Fruit fly (Drosophila melanogaster) whole organism, pupa: ENCODE results near the gene CG9920.

Experiments used
- CG10348 ChIP-seq: fragments of 200-800 bp; sonication (Bioruptor generic); IDR thresholded peaks from 2 replicates; pipeline ENCODE4 v1.3.6; 2022; ENCODE audit warnings: missing biosample characterization, missing genetic modification characterization
- CG12605 ChIP-seq: fragments of 200-800 bp; sonication (Bioruptor generic); IDR thresholded peaks from 2 replicates; pipeline ENCODE4 v1.3.6; 2022; ENCODE audit warnings: missing biosample characterization, missing genetic modification characterization
- CG13204 ChIP-seq: fragments of 200-800 bp; sonication (Bioruptor generic); optimal IDR thresholded peaks from 2 replicates; lab custom pipeline; 2018; ENCODE audit warnings: missing biosample characterization, mild to moderate bottlenecking, missing genetic modification characterization, moderate library complexity
- CG14655 ChIP-seq: fragments of 200-800 bp; sonication (Bioruptor generic); optimal IDR thresholded peaks from 3 replicates; lab custom pipeline; 2017; ENCODE audit warnings: mild to moderate bottlenecking, missing biosample characterization, missing genetic modification reagents, missing genetic modification characterization
- CG15710 ChIP-seq: fragments of 200-800 bp; sonication (Bioruptor generic); optimal IDR thresholded peaks from 2 replicates; lab custom pipeline; 2018; ENCODE audit warnings: missing biosample characterization, mild to moderate bottlenecking, missing genetic modification characterization, moderate library complexity
- CG17806 ChIP-seq: fragments of 200-800 bp; sonication (Bioruptor generic); optimal IDR thresholded peaks from 2 replicates; lab custom pipeline; 2018; ENCODE audit warnings: missing biosample characterization, mild to moderate bottlenecking, missing genetic modification characterization, moderate library complexity
- CG32121 ChIP-seq: fragments of 200-800 bp; sonication (Bioruptor generic); IDR thresholded peaks from 2 replicates; pipeline ENCODE4 v1.3.6; 2022; ENCODE audit warnings: missing biosample characterization, missing genetic modification characterization
- CG34367 ChIP-seq: fragments of 200-800 bp; sonication (Bioruptor generic); optimal IDR thresholded peaks from 2 replicates; lab custom pipeline; 2018; ENCODE audit warnings: missing biosample characterization, mild to moderate bottlenecking, missing genetic modification characterization
- CG4496 ChIP-seq: fragments of 200-800 bp; sonication (Bioruptor generic); IDR thresholded peaks from 3 replicates; pipeline ENCODE4 v1.3.6; 2022; ENCODE audit warnings: missing biosample characterization, missing genetic modification characterization
- CG8159 ChIP-seq: fragments of 200-800 bp; sonication (Bioruptor generic); optimal IDR thresholded peaks from 3 replicates; lab custom pipeline; 2018; ENCODE audit warnings: missing biosample characterization, mild to moderate bottlenecking, missing genetic modification characterization, moderate library complexity
- CG8301 ChIP-seq: fragments of 200-800 bp; sonication (Bioruptor generic); optimal IDR thresholded peaks from 2 replicates; lab custom pipeline; 2018; ENCODE audit warnings: missing biosample characterization, mild to moderate bottlenecking, missing genetic modification characterization
- CG9948 ChIP-seq: fragments of 200-800 bp; sonication (Bioruptor generic); optimal IDR thresholded peaks from 2 replicates; lab custom pipeline; 2018; ENCODE audit warnings: missing biosample characterization, mild to moderate bottlenecking, missing genetic modification characterization, moderate library complexity
- D1 ChIP-seq: fragments of 200-800 bp; sonication (Bioruptor generic); optimal IDR thresholded peaks from 2 replicates; lab custom pipeline; 2018; ENCODE audit warnings: missing biosample characterization, mild to moderate bottlenecking, missing genetic modification characterization, moderate library complexity
- EcR ChIP-seq: fragments of 200-800 bp; sonication (Bioruptor generic); optimal IDR thresholded peaks from 3 replicates; lab custom pipeline; 2019; ENCODE audit warnings: missing biosample characterization, missing genetic modification characterization, mild to moderate bottlenecking, moderate library complexity, missing genetic modification reagents
- Ets98B ChIP-seq: fragments of 200-800 bp; sonication (Bioruptor generic); IDR thresholded peaks from 2 replicates; pipeline ENCODE4 v1.3.6; 2022; ENCODE audit warnings: missing biosample characterization, missing genetic modification characterization
- Pif1A ChIP-seq: fragments of 200-800 bp; sonication (Bioruptor generic); optimal IDR thresholded peaks from 3 replicates; lab custom pipeline; 2016; ENCODE audit warnings: missing biosample characterization, missing genetic modification characterization
- Pif1B ChIP-seq: fragments of 200-800 bp; sonication (Bioruptor generic); optimal IDR thresholded peaks from 3 replicates; lab custom pipeline; 2016; ENCODE audit warnings: missing biosample characterization, missing genetic modification characterization
- Snoo ChIP-seq: fragments of 200-800 bp; sonication (Bioruptor generic); optimal IDR thresholded peaks from 3 replicates; lab custom pipeline; 2017; ENCODE audit warnings: missing biosample characterization, mild to moderate bottlenecking, missing genetic modification characterization, inconsistent platforms
- fd96Ca ChIP-seq: fragments of 200-800 bp; sonication (Bioruptor generic); IDR thresholded peaks from 3 replicates; pipeline ENCODE4 v1.3.6; 2022; ENCODE audit warnings: missing biosample characterization, missing genetic modification characterization
- gl ChIP-seq: fragments of 200-800 bp; sonication (Bioruptor generic); optimal IDR thresholded peaks from 2 replicates; lab custom pipeline; 2018; ENCODE audit warnings: missing biosample characterization, mild to moderate bottlenecking, missing genetic modification characterization
- rn ChIP-seq: fragments of 200-800 bp; sonication (Bioruptor generic); IDR thresholded peaks from 2 replicates; pipeline ENCODE4 v1.3.6; 2022; ENCODE audit warnings: missing biosample characterization, missing genetic modification characterization

Gene CG9920

dm6 chr3R:14067904-14068636 lies 29.8 kb downstream of the CG9920 start:
- TF ChIP-seq CG17806 (tag; lab: Kevin White, UChicago) (no peak), EcR (GFP tag; lab: Kevin White, UChicago) (peak; percentile 75), CG8301 (tag; lab: Kevin White, UChicago) (no peak), CG4496 (GFP tag; lab: Robert Waterston, UW) (no peak), CG12605 (GFP tag; lab: Robert Waterston, UW) (no peak), fd96Ca (GFP tag; lab: Robert Waterston, UW) (no peak), CG13204 (GFP tag; lab: Kevin White, UChicago) (no peak), rn (GFP tag; lab: Robert Waterston, UW) (no peak)

- TF ChIP-seq CG32121 (GFP tag; lab: Robert Waterston, UW) (no peak), CG9948 (no peak), EcR (GFP tag; lab: Kevin White, UChicago) (peak; percentile 77)
Observed at dm6 chr3R:14065241-14065640, 32.6 kb downstream of the CG9920 start.

- TF ChIP-seq CG17806 (tag; lab: Kevin White, UChicago) (no peak), D1 (no peak), CG15710 (tag; lab: Kevin White, UChicago) (no peak), gl (tag; lab: Kevin White, UChicago) (no peak)
- TF ChIP-seq, all 21 proteins: peak for 0
Observed at dm6 chr3R:14064158-14064969, 33.5 kb downstream of the CG9920 start.

- TF ChIP-seq CG15710 (tag; lab: Kevin White, UChicago) (no peak), CG8159 (no peak), CG4496 (GFP tag; lab: Robert Waterston, UW) (no peak)
Observed at dm6 chr3R:14062869-14063543, 34.9 kb downstream of the CG9920 start.

- TF ChIP-seq Snoo (tag; lab: Kevin White, UChicago) (no peak), CG8301 (tag; lab: Kevin White, UChicago) (peak; percentile 49), CG17806 (tag; lab: Kevin White, UChicago) (peak; percentile 86), CG32121 (GFP tag; lab: Robert Waterston, UW) (no peak), Ets98B (GFP tag; lab: Robert Waterston, UW) (no peak), CG8159 (peak; percentile 94), Pif1A (GFP tag; lab: Kevin White, UChicago) (peak; percentile 40), CG13204 (GFP tag; lab: Kevin White, UChicago) (no peak), CG12605 (GFP tag; lab: Robert Waterston, UW) (no peak), CG4496 (GFP tag; lab: Robert Waterston, UW) (peak; percentile 66), Pif1B (GFP tag; lab: Kevin White, UChicago) (no peak), CG15710 (tag; lab: Kevin White, UChicago) (peak; percentile 90), rn (GFP tag; lab: Robert Waterston, UW) (no peak), D1 (peak; percentile 28), CG34367 (tag; lab: Kevin White, UChicago) (peak; percentile 70), CG10348 (GFP tag; lab: Robert Waterston, UW) (no peak), EcR (GFP tag; lab: Kevin White, UChicago) (peak; percentile 42), CG9948 (peak; percentile 81), fd96Ca (GFP tag; lab: Robert Waterston, UW) (no peak), gl (tag; lab: Kevin White, UChicago) (peak; percentile 17), CG14655 (GFP tag; lab: Kevin White, UChicago) (peak; percentile 66)
Observed at dm6 chr3R:14061988-14062868, 35.7 kb downstream of the CG9920 start.
